Worm (Caenorhabditis elegans) whole organism, early embryonic: ENCODE results near the gene ajm-1.
A peak's percentile ranks its signal among the peaks of the same experiment; 100 is the strongest.

Experiments used
- B0310.2 ChIP-seq: sonication (generic microtip); optimal IDR thresholded peaks from 2 replicates; lab custom pipeline; 2016; ENCODE audit warnings: mild to moderate bottlenecking, missing genetic modification characterization, missing compliant biosample characterization
- F13C5.2 ChIP-seq: sonication (generic microtip); optimal IDR thresholded peaks from 2 replicates; lab custom pipeline; 2017; ENCODE audit warnings: mild to moderate bottlenecking, missing genetic modification characterization, inconsistent platforms, missing compliant biosample characterization
- aly-1 ChIP-seq: sonication (generic microtip); optimal IDR thresholded peaks from 2 replicates; lab custom pipeline; 2016; ENCODE audit warnings: missing genetic modification characterization, missing compliant biosample characterization
- ama-1 ChIP-seq: fragments of 150-350 bp; optimal IDR thresholded peaks from 2 replicates; lab custom pipeline; 2014
- ceh-13 ChIP-seq: fragments of 200-800 bp; sonication (Bioruptor generic); optimal IDR thresholded peaks from 2 replicates; lab custom pipeline; 2018; ENCODE audit warnings: mild to moderate bottlenecking, missing genetic modification characterization, missing compliant biosample characterization
- ceh-36 ChIP-seq: sonication (generic microtip); optimal IDR thresholded peaks from 2 replicates; lab custom pipeline; 2016; ENCODE audit warnings: missing genetic modification characterization, inconsistent platforms, missing compliant biosample characterization
- ets-7 ChIP-seq: sonication (generic microtip); optimal IDR thresholded peaks from 2 replicates; lab custom pipeline; 2016; ENCODE audit warnings: missing genotype, missing genetic modification characterization, missing compliant biosample characterization
- flt-1 ChIP-seq: fragments of 200-800 bp; sonication (Bioruptor generic); IDR thresholded peaks from 2 replicates; pipeline ENCODE4 v1.3.6; 2022; ENCODE audit warnings: missing genetic modification characterization, missing compliant biosample characterization
- hmbx-1 ChIP-seq: sonication (generic microtip); optimal IDR thresholded peaks from 2 replicates; lab custom pipeline; 2016; ENCODE audit warnings: mild to moderate bottlenecking, missing genetic modification characterization, missing compliant biosample characterization
- hmg-4 ChIP-seq: fragments of 200-800 bp; sonication (Bioruptor generic); optimal IDR thresholded peaks from 2 replicates; lab custom pipeline; 2018; ENCODE audit warnings: mild to moderate bottlenecking, missing genetic modification characterization, missing compliant biosample characterization
- hnd-1 ChIP-seq: sonication (generic microtip); optimal IDR thresholded peaks from 2 replicates; lab custom pipeline; 2016; ENCODE audit warnings: missing genetic modification characterization, missing compliant biosample characterization
- pes-1 ChIP-seq: fragments of 200-800 bp; sonication (Bioruptor generic); IDR thresholded peaks from 2 replicates; pipeline ENCODE4 v1.3.6; 2022; ENCODE audit warnings: missing genetic modification reagents, missing genetic modification characterization, missing compliant biosample characterization
- scrt-1 ChIP-seq: fragments of 200-800 bp; sonication (Bioruptor generic); IDR thresholded peaks from 2 replicates; pipeline ENCODE4 v1.3.6; 2022; ENCODE audit warnings: missing genetic modification characterization, missing compliant biosample characterization
- sea-1 ChIP-seq: fragments of 200-800 bp; sonication (Bioruptor generic); conservative IDR thresholded peaks from 2 replicates; pipeline ENCODE4 v1.3.6; 2022; ENCODE audit warnings: missing genetic modification characterization, missing compliant biosample characterization
- tbx-11 ChIP-seq: fragments of 200-800 bp; sonication (Bioruptor generic); IDR thresholded peaks from 2 replicates; pipeline ENCODE4 v1.3.6; 2022; ENCODE audit warnings: missing genetic modification characterization, missing compliant biosample characterization
- tbx-37 ChIP-seq: fragments of 200-800 bp; sonication (Bioruptor generic); conservative IDR thresholded peaks from 2 replicates; pipeline ENCODE4 v1.3.6; 2022; ENCODE audit warnings: missing genetic modification reagents, missing genetic modification characterization, missing compliant biosample characterization
- tra-4 ChIP-seq: sonication (generic microtip); optimal IDR thresholded peaks from 2 replicates; lab custom pipeline; 2017; ENCODE audit warnings: missing genetic modification characterization, missing compliant biosample characterization

The ajm-1 gene

DNA sequence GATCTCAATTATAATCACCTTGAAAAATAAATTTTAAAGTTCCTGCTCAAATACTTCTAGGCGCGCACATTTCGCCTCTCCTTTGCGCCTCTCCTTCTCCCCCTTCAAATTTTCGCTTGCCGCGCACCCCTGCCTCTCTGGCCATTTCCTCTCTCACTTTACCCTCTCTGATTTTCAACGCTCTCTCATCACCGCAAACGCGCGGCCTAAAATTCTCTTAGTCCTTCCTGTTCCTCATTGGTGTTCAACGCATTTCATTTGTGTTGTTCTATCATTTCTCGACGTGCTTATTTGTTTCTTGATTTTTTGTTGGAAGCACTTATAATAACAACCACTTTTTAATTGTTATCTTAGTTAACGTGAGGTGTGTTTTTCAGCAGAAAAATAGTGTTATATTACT, 31.1 kb downstream of the ajm-1 start, which contains the start of gene C25A11.2:
TSS of gene C25A11.2 (plus strand) at position 238 of the 400 bp plus-strand sequence.
- TF ChIP-seq F13C5.2 (tag; lab: Kevin White, UChicago), result peak; percentile 46
- TF ChIP-seq tbx-37, result 0 out of 2 replicates have a peak, but pooled peaks have one; percentile 32
- peak; percentile 44 for TF ChIP-seq hmg-4 (GFP tag; lab: Kevin White, UChicago)
- no peak for TF ChIP-seq ceh-36 (tag; lab: Kevin White, UChicago)

ce11 chrX:9117541-9117940, 34.8 kb downstream of the ajm-1 start:
- no peak for TF ChIP-seq hmbx-1
- TF ChIP-seq hnd-1 (tag; lab: Kevin White, UChicago), result no peak
- no peak for TF ChIP-seq B0310.2 (tag; lab: Kevin White, UChicago)
- TF ChIP-seq ets-7, result no peak
- TF ChIP-seq ceh-13 (GFP tag; lab: Kevin White, UChicago), result no peak
- no peak for TF ChIP-seq ceh-36 (tag; lab: Kevin White, UChicago)
- no peak for TF ChIP-seq tbx-11 (GFP tag; lab: Robert Waterston, UW)
- no peak for TF ChIP-seq hmg-4 (GFP tag; lab: Kevin White, UChicago)
- TF ChIP-seq sea-1 (GFP tag; lab: Robert Waterston, UW), result no peak
- TF ChIP-seq aly-1 (tag; lab: Kevin White, UChicago), result no peak
- no peak for TF ChIP-seq flt-1 (GFP tag; lab: Robert Waterston, UW)
- TF ChIP-seq pes-1 (GFP tag; lab: Robert Waterston, UW), result no peak
- no peak for TF ChIP-seq tra-4 (tag; lab: Kevin White, UChicago)
- TF ChIP-seq tbx-37, result no peak
- TF ChIP-seq F13C5.2 (tag; lab: Kevin White, UChicago), result no peak
- no peak for TF ChIP-seq scrt-1
- TF ChIP-seq ama-1, result no peak

DNA sequence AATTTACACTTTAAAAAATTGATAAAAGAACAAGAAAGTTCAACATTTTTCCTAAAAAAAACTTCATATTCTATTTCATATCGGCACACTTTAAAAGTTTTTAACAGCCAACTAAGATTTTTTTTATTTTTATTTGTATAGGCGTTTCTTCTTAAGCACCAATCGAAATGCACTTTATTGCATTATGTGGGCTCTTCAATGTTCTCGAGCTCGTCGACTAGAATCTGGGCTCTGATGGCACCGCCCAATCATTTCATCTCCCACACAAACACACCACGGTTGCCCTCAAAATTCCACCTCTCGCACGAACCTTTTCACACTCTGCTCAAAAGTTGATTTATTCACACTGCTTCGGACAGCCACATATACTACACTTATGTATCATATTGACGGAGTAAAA, 54.7 kb downstream of the ajm-1 start, which contains the start of gene B0563.6:
TSS of gene B0563.6 (plus strand) at position 301 of the 400 bp plus-strand sequence.
- TF ChIP-seq hmg-4 (GFP tag; lab: Kevin White, UChicago), result no peak
- TF ChIP-seq ceh-13 (GFP tag; lab: Kevin White, UChicago), result no peak
- TF ChIP-seq sea-1 (GFP tag; lab: Robert Waterston, UW), result no peak
- no peak for TF ChIP-seq hnd-1 (tag; lab: Kevin White, UChicago)
- TF ChIP-seq scrt-1, result no peak
- TF ChIP-seq aly-1 (tag; lab: Kevin White, UChicago), result no peak
- TF ChIP-seq tbx-11 (GFP tag; lab: Robert Waterston, UW), result no peak
- TF ChIP-seq B0310.2 (tag; lab: Kevin White, UChicago), result no peak

- TF ChIP-seq hmbx-1, result no peak
- TF ChIP-seq tra-4 (tag; lab: Kevin White, UChicago), result no peak
- no peak for TF ChIP-seq ama-1
- no peak for TF ChIP-seq tbx-11 (GFP tag; lab: Robert Waterston, UW)
Observed at ce11 chrX:9145848-9146247, 63.1 kb downstream of the ajm-1 start, which contains the start of gene B0563.5. TSS of gene B0563.5 (plus strand) at chrX:9146148.

ce11 chrX:9146953-9147352, 64.2 kb downstream of the ajm-1 start:
- no peak for TF ChIP-seq sea-1 (GFP tag; lab: Robert Waterston, UW)
- no peak for TF ChIP-seq hnd-1 (tag; lab: Kevin White, UChicago)
- no peak for TF ChIP-seq ama-1
- no peak for TF ChIP-seq ceh-36 (tag; lab: Kevin White, UChicago)
- TF ChIP-seq hmbx-1, result no peak
- TF ChIP-seq F13C5.2 (tag; lab: Kevin White, UChicago), result no peak
- no peak for TF ChIP-seq tra-4 (tag; lab: Kevin White, UChicago)
- no peak for TF ChIP-seq aly-1 (tag; lab: Kevin White, UChicago)
- TF ChIP-seq ets-7, result no peak
- TF ChIP-seq hmg-4 (GFP tag; lab: Kevin White, UChicago), result no peak
- no peak for TF ChIP-seq tbx-37
- no peak for TF ChIP-seq B0310.2 (tag; lab: Kevin White, UChicago)
- no peak for TF ChIP-seq pes-1 (GFP tag; lab: Robert Waterston, UW)
- no peak for TF ChIP-seq ceh-13 (GFP tag; lab: Kevin White, UChicago)

- no peak for TF ChIP-seq tbx-37
- TF ChIP-seq tbx-11 (GFP tag; lab: Robert Waterston, UW), result no peak
- TF ChIP-seq sea-1 (GFP tag; lab: Robert Waterston, UW), result no peak
- TF ChIP-seq B0310.2 (tag; lab: Kevin White, UChicago), result no peak
- TF ChIP-seq ceh-13 (GFP tag; lab: Kevin White, UChicago), result no peak
- no peak for TF ChIP-seq ceh-36 (tag; lab: Kevin White, UChicago)
- no peak for TF ChIP-seq hmbx-1
- no peak for TF ChIP-seq flt-1 (GFP tag; lab: Robert Waterston, UW)
- TF ChIP-seq tra-4 (tag; lab: Kevin White, UChicago), result no peak
- TF ChIP-seq ets-7, result no peak
- TF ChIP-seq pes-1 (GFP tag; lab: Robert Waterston, UW), result no peak
- TF ChIP-seq hmg-4 (GFP tag; lab: Kevin White, UChicago), result no peak
- no peak for TF ChIP-seq F13C5.2 (tag; lab: Kevin White, UChicago)
- no peak for TF ChIP-seq scrt-1
- TF ChIP-seq hnd-1 (tag; lab: Kevin White, UChicago), result no peak
- no peak for TF ChIP-seq ama-1
- no peak for TF ChIP-seq aly-1 (tag; lab: Kevin White, UChicago)
Observed at ce11 chrX:9150269-9150744, 67.6 kb downstream of the ajm-1 start, which contains the start of gene tmbi-4. TSS of gene tmbi-4 (plus strand) at chrX:9150694.

ce11 chrX:9154216-9154615, 71.5 kb downstream of the ajm-1 start, which contains the start of gene B0563.7:
TSS of gene B0563.7 (minus strand) at chrX:9154316.
- TF ChIP-seq hmg-4 (GFP tag; lab: Kevin White, UChicago) (no peak), ets-7 (no peak), ceh-36 (tag; lab: Kevin White, UChicago) (no peak), flt-1 (GFP tag; lab: Robert Waterston, UW) (no peak), F13C5.2 (tag; lab: Kevin White, UChicago) (no peak), B0310.2 (tag; lab: Kevin White, UChicago) (no peak), scrt-1 (no peak), ama-1 (no peak), tbx-11 (GFP tag; lab: Robert Waterston, UW) (no peak), aly-1 (tag; lab: Kevin White, UChicago) (no peak), hnd-1 (tag; lab: Kevin White, UChicago) (no peak), tra-4 (tag; lab: Kevin White, UChicago) (no peak)
